Fruit fly (Drosophila melanogaster) whole organism, embryonic: Measurements from ENCODE around the gene CG17327.
A peak's percentile ranks its signal among the peaks of the same experiment; 100 is the strongest.

Experiments used
- CG10959 ChIP-seq: fragments of 200-800 bp; sonication (Bioruptor generic); IDR thresholded peaks from 2 replicates; pipeline ENCODE4 v1.3.6; 2022; ENCODE audit warnings: missing biosample characterization, missing genetic modification characterization
- CG11504 ChIP-seq: fragments of 200-800 bp; sonication (Bioruptor generic); optimal IDR thresholded peaks from 3 replicates; lab custom pipeline; 2019; ENCODE audit warnings: missing biosample characterization, mild to moderate bottlenecking, missing genetic modification characterization, moderate library complexity
- CG11695 ChIP-seq: fragments of 200-800 bp; sonication (Bioruptor generic); IDR thresholded peaks from 3 replicates; pipeline ENCODE4 v1.3.6; 2022; ENCODE audit warnings: missing biosample characterization, missing genetic modification characterization
- CG12769 ChIP-seq: fragments of 200-800 bp; sonication (Bioruptor generic); optimal IDR thresholded peaks from 2 replicates; lab custom pipeline; 2019; ENCODE audit warnings: missing biosample characterization, mild to moderate bottlenecking, missing genetic modification characterization, moderate library complexity
- CG13424 ChIP-seq: fragments of 200-800 bp; sonication (Bioruptor generic); optimal IDR thresholded peaks from 2 replicates; lab custom pipeline; 2019; ENCODE audit warnings: missing biosample characterization, mild to moderate bottlenecking, missing genetic modification characterization, moderate library complexity
- CG13624 ChIP-seq: fragments of 200-800 bp; sonication (Bioruptor generic); optimal IDR thresholded peaks from 2 replicates; lab custom pipeline; 2016; ENCODE audit warnings: missing biosample characterization, missing genetic modification characterization
- CG14441 ChIP-seq: fragments of 200-800 bp; sonication (Bioruptor generic); IDR thresholded peaks from 2 replicates; pipeline ENCODE4 v1.3.6; 2022; ENCODE audit warnings: missing biosample characterization, missing genetic modification characterization
- CG16813 ChIP-seq: fragments of 200-800 bp; sonication (Bioruptor generic); IDR thresholded peaks from 3 replicates; pipeline ENCODE4 v1.3.6; 2022; ENCODE audit warnings: missing biosample characterization, missing genetic modification characterization; ENCODE audit not compliant: partially characterized antibody
- CG17359 ChIP-seq: fragments of 200-800 bp; sonication (Bioruptor generic); optimal IDR thresholded peaks from 3 replicates; lab custom pipeline; 2018; ENCODE audit warnings: missing biosample characterization, mild to moderate bottlenecking, missing genetic modification characterization, moderate library complexity
- CG17361 ChIP-seq: fragments of 200-800 bp; sonication (Bioruptor generic); IDR thresholded peaks from 3 replicates; pipeline ENCODE4 v1.3.6; 2022; ENCODE audit warnings: missing biosample characterization, missing genetic modification characterization
- CG2120 ChIP-seq: fragments of 200-800 bp; sonication (Bioruptor generic); optimal IDR thresholded peaks from 3 replicates; lab custom pipeline; 2016; ENCODE audit warnings: missing biosample characterization, missing genetic modification characterization
- CG2678 ChIP-seq: fragments of 200-800 bp; sonication (Bioruptor generic); optimal IDR thresholded peaks from 3 replicates; lab custom pipeline; 2019; ENCODE audit warnings: missing biosample characterization, mild to moderate bottlenecking, missing genetic modification characterization, moderate library complexity
- CG3065 ChIP-seq: fragments of 200-800 bp; sonication (Bioruptor generic); optimal IDR thresholded peaks from 2 replicates; lab custom pipeline; 2016; ENCODE audit warnings: missing biosample characterization, missing genetic modification characterization
- CG7271 ChIP-seq: fragments of 200-800 bp; sonication (Bioruptor generic); optimal IDR thresholded peaks from 2 replicates; lab custom pipeline; 2018; ENCODE audit warnings: missing biosample characterization, mild to moderate bottlenecking, missing genetic modification characterization, moderate library complexity
- CG7839 ChIP-seq: fragments of 200-800 bp; sonication (Bioruptor generic); optimal IDR thresholded peaks from 3 replicates; lab custom pipeline; 2018; ENCODE audit warnings: missing biosample characterization, mild to moderate bottlenecking, missing genetic modification characterization, moderate library complexity
- CG8290 ChIP-seq, 3 experiments: fragments of 200-800 bp; sonication (Bioruptor generic); optimal IDR thresholded peaks; 2 replicates each; lab custom pipeline; 2016 to 2019; ENCODE audit warnings: missing biosample characterization in 3 of 3, missing genetic modification characterization in 3 of 3, mild to moderate bottlenecking in 2 of 3, moderate library complexity in 1 of 3
- CG8478 ChIP-seq: fragments of >200 bp; optimal IDR thresholded peaks from 2 replicates; lab custom pipeline; 2018
- CG8924 ChIP-seq: fragments of 200-800 bp; optimal IDR thresholded peaks from 3 replicates; lab custom pipeline; 2019; ENCODE audit warnings: missing biosample characterization, mild to moderate bottlenecking, missing genetic modification characterization, moderate library complexity
- CG9932 ChIP-seq: fragments of 200-800 bp; sonication (Bioruptor generic); IDR thresholded peaks from 2 replicates; pipeline ENCODE4 v1.3.6; 2022; ENCODE audit warnings: missing biosample characterization, missing genetic modification characterization
- CTCF ChIP-seq: fragments of 200-800 bp; sonication (Bioruptor generic); optimal IDR thresholded peaks from 2 replicates; lab custom pipeline; 2017; ENCODE audit warnings: missing biosample characterization, mild to moderate bottlenecking, missing genetic modification characterization, moderate library complexity
- CoRest ChIP-seq: fragments of 200-800 bp; sonication (Bioruptor generic); optimal IDR thresholded peaks from 3 replicates; lab custom pipeline; 2018; ENCODE audit warnings: missing biosample characterization, mild to moderate bottlenecking, missing genetic modification characterization, moderate library complexity
- D19A ChIP-seq: fragments of 200-800 bp; optimal IDR thresholded peaks from 3 replicates; lab custom pipeline; 2019; ENCODE audit warnings: missing biosample characterization, mild to moderate bottlenecking, missing genetic modification characterization, moderate library complexity
- Dbx ChIP-seq: fragments of 200-800 bp; sonication (Bioruptor generic); IDR thresholded peaks from 3 replicates; pipeline ENCODE4 v1.3.6; 2022; ENCODE audit warnings: missing biosample characterization, missing genetic modification characterization
- Dref ChIP-seq: fragments of 200-800 bp; sonication (Bioruptor generic); IDR thresholded peaks from 2 replicates; pipeline ENCODE4 v1.3.6; 2022; ENCODE audit warnings: missing biosample characterization, missing genetic modification characterization
- Fer1 ChIP-seq: fragments of 200-800 bp; sonication (Bioruptor generic); optimal IDR thresholded peaks from 2 replicates; lab custom pipeline; 2017; ENCODE audit warnings: missing biosample characterization, mild to moderate bottlenecking, missing genetic modification characterization
- Fer3 ChIP-seq: fragments of 200-800 bp; sonication (Bioruptor generic); optimal IDR thresholded peaks from 2 replicates; lab custom pipeline; 2018; ENCODE audit warnings: missing biosample characterization, mild to moderate bottlenecking, missing genetic modification characterization, moderate library complexity
- H15 ChIP-seq: fragments of 200-800 bp; sonication (Bioruptor generic); IDR thresholded peaks from 3 replicates; pipeline ENCODE4 v1.3.6; 2022; ENCODE audit warnings: missing biosample characterization, missing genetic modification characterization
- Hr51 ChIP-seq, 2 experiments: fragments of 200-800 bp; sonication (Bioruptor generic); optimal IDR thresholded peaks; 2 replicates in 1 of 2; 3 replicates in 1 of 2; lab custom pipeline; 2016 to 2018; ENCODE audit warnings: missing biosample characterization in 2 of 2, missing genetic modification characterization in 2 of 2, mild to moderate bottlenecking in 1 of 2, moderate library complexity in 1 of 2
- Hsf ChIP-seq: fragments of 200-800 bp; sonication (Bioruptor generic); optimal IDR thresholded peaks from 3 replicates; lab custom pipeline; 2016; ENCODE audit warnings: missing biosample characterization, missing genetic modification characterization
- Lpt ChIP-seq: fragments of >200 bp; optimal IDR thresholded peaks from 2 replicates; lab custom pipeline; 2018; ENCODE audit warnings: missing biosample characterization, missing genetic modification characterization
- Med ChIP-seq: fragments of 200-800 bp; sonication (Bioruptor generic); peaks from one replicate; lab custom pipeline; 2016; ENCODE audit warnings: missing biosample characterization, missing genetic modification characterization, mild to moderate bottlenecking, inconsistent platforms, moderate library complexity
- Scr ChIP-seq: fragments of 200-800 bp; sonication (Bioruptor generic); IDR thresholded peaks from 2 replicates; pipeline ENCODE4 v1.3.6; 2022; ENCODE audit warnings: missing biosample characterization, missing genetic modification characterization; ENCODE audit not compliant: partially characterized antibody
- Spps ChIP-seq: fragments of 200-800 bp; sonication (Bioruptor generic); optimal IDR thresholded peaks from 2 replicates; lab custom pipeline; 2018; ENCODE audit warnings: missing biosample characterization, mild to moderate bottlenecking, missing genetic modification characterization
- Stat92E ChIP-seq, 3 experiments: fragments of >200 bp in 2 of 3; fragments of 200-800 bp in 1 of 3; sonication (Bioruptor generic) in 1 of 3; optimal IDR thresholded peaks; 2 replicates each; lab custom pipeline; 2017 to 2019; ENCODE audit warnings: missing biosample characterization in 3 of 3, missing genetic modification characterization in 3 of 3, mild to moderate bottlenecking in 1 of 3, moderate library complexity in 1 of 3
- Tbp ChIP-seq: fragments of >200 bp; optimal IDR thresholded peaks from 2 replicates; lab custom pipeline; 2018; ENCODE audit warnings: missing biosample characterization, missing genetic modification characterization
- Xbp1 ChIP-seq: fragments of 200-800 bp; sonication (Bioruptor generic); optimal IDR thresholded peaks from 3 replicates; lab custom pipeline; 2016; ENCODE audit warnings: missing biosample characterization, mild to moderate bottlenecking, missing genetic modification characterization
- cg ChIP-seq: fragments of 200-800 bp; sonication (Bioruptor generic); optimal IDR thresholded peaks from 3 replicates; lab custom pipeline; 2019; ENCODE audit warnings: missing biosample characterization, mild to moderate bottlenecking, missing genetic modification characterization, moderate library complexity
- chinmo ChIP-seq: fragments of 200-800 bp; sonication (Bioruptor generic); IDR thresholded peaks from 4 replicates; pipeline ENCODE4 v1.3.6; 2022; ENCODE audit warnings: missing biosample characterization, missing genetic modification characterization; ENCODE audit not compliant: partially characterized antibody
- crol ChIP-seq: fragments of 200-800 bp; sonication (Bioruptor generic); IDR thresholded peaks from 2 replicates; pipeline ENCODE4 v1.3.6; 2022; ENCODE audit warnings: missing biosample characterization, missing genetic modification characterization
- dpn ChIP-seq, 2 experiments: fragments of 200-800 bp; sonication (Bioruptor generic); optimal IDR thresholded peaks; 3 replicates each; lab custom pipeline; 2016; ENCODE audit warnings: missing biosample characterization in 2 of 2, missing genetic modification characterization in 2 of 2
- gem ChIP-seq: fragments of 200-800 bp; sonication (Bioruptor generic); optimal IDR thresholded peaks from 2 replicates; lab custom pipeline; 2019; ENCODE audit warnings: missing biosample characterization, mild to moderate bottlenecking, missing genetic modification characterization, moderate library complexity
- grau ChIP-seq: fragments of 200-800 bp; optimal IDR thresholded peaks from 3 replicates; lab custom pipeline; 2019; ENCODE audit warnings: missing biosample characterization, mild to moderate bottlenecking, missing genetic modification characterization, moderate library complexity
- pan ChIP-seq, 4 experiments: fragments of >200 bp in 3 of 4; fragments of 200-800 bp in 1 of 4; sonication (Bioruptor generic) in 1 of 4; optimal IDR thresholded peaks in 3 of 4; IDR thresholded peaks in 1 of 4; 2 replicates each; pipeline versions ENCODE4 v1.3.6 to Lab custom; 2017 to 2022; ENCODE audit warnings: missing biosample characterization in 2 of 4, missing genetic modification characterization in 2 of 4, mixed read lengths in 1 of 4
- phol ChIP-seq: fragments of 200-800 bp; sonication (Bioruptor generic); optimal IDR thresholded peaks from 3 replicates; lab custom pipeline; 2018; ENCODE audit warnings: missing biosample characterization, mild to moderate bottlenecking, missing genetic modification characterization, moderate library complexity
- row ChIP-seq: fragments of 200-800 bp; sonication (Bioruptor generic); IDR thresholded peaks from 3 replicates; pipeline ENCODE4 v1.3.6; 2022; ENCODE audit warnings: missing biosample characterization, missing genetic modification characterization
- slbo ChIP-seq: fragments of 200-800 bp; sonication (Bioruptor generic); IDR thresholded peaks from 2 replicates; pipeline ENCODE4 v1.3.6; 2022; ENCODE audit warnings: missing biosample characterization, missing genetic modification characterization
- vvl ChIP-seq: fragments of 200-800 bp; sonication (Bioruptor generic); IDR thresholded peaks from 2 replicates; pipeline ENCODE4 v1.3.6; 2022; ENCODE audit warnings: missing biosample characterization, missing genetic modification characterization
- zfh1 ChIP-seq: fragments of 200-800 bp; sonication (Bioruptor generic); IDR thresholded peaks from 3 replicates; pipeline ENCODE4 v1.3.6; 2022; ENCODE audit warnings: missing biosample characterization, missing genetic modification characterization

Gene CG17327

dm6 chr3R:13014168-13014881, 16.8 kb upstream of the CG17327 start (continued):
- TF ChIP-seq CG9932 (GFP tag; lab: Robert Waterston, UW), result peak; percentile 42
- peak; percentile 26; the same call in 1 of the 2 replicates for TF ChIP-seq slbo (GFP tag; lab: Robert Waterston, UW)
- TF ChIP-seq Hr51 (GFP tag; optimal IDR thresholded peaks at IDR 0.05; lab: Kevin White, UChicago), result peak in 1 of 2 experiments; percentile 30
- no peak for TF ChIP-seq vvl (GFP tag; lab: Robert Waterston, UW)
- peak in 1 of 2 experiments; percentile 1 for TF ChIP-seq dpn (GFP tag; optimal IDR thresholded peaks at IDR 0.05; lab: Kevin White, UChicago)
- TF ChIP-seq CG16813, result no peak
- TF ChIP-seq CG8478 (lab: Kevin White, UChicago), result no peak
- peak; percentile 8 for TF ChIP-seq CG13424
- peak; percentile 29 for TF ChIP-seq gem
- TF ChIP-seq CG14441 (GFP tag; lab: Robert Waterston, UW), result 0 out of 2 replicates have a peak, but pooled peaks have one; percentile 35
- 0 out of 3 replicates have a peak, but pooled peaks have one; percentile 18 for TF ChIP-seq CG17361 (GFP tag; lab: Robert Waterston, UW)
- peak; percentile 8 for TF ChIP-seq Hsf (GFP tag; lab: Kevin White, UChicago)
- TF ChIP-seq Xbp1 (GFP tag; lab: Kevin White, UChicago), result peak; percentile 0
- TF ChIP-seq CG2120 (GFP tag; lab: Kevin White, UChicago), result peak; percentile 38
- TF ChIP-seq CG8924 (tag; lab: Kevin White, UChicago), result peak; percentile 3
- peak; percentile 44; the same call in 1 of the 3 replicates for TF ChIP-seq row (GFP tag; lab: Robert Waterston, UW)
- peak; percentile 20 for TF ChIP-seq CG2678
- 0 out of 3 replicates have a peak, but pooled peaks have one; percentile 16 for TF ChIP-seq CG11695 (GFP tag; lab: Robert Waterston, UW)
- peak in 1 of 3 experiments; percentile 20 for TF ChIP-seq Stat92E (GFP tag; optimal IDR thresholded peaks at IDR 0.05; lab: Kevin White, UChicago)
- TF ChIP-seq Tbp, result no peak
- TF ChIP-seq CG17359 (tag; lab: Kevin White, UChicago), result peak; percentile 21
- TF ChIP-seq phol (tag; lab: Kevin White, UChicago), result peak; percentile 7
- peak; percentile 20 for TF ChIP-seq CG13624 (GFP tag; lab: Kevin White, UChicago)
- TF ChIP-seq D19A (tag; lab: Kevin White, UChicago), result peak; percentile 55
- TF ChIP-seq pan (optimal IDR thresholded peaks at IDR 0.05; lab: Kevin White, UChicago), result no peak
- peak in 1 of 2 experiments; percentile 49 for TF ChIP-seq pan (GFP tag; optimal IDR thresholded peaks at IDR 0.05 in 1 of 2, IDR thresholded peaks at IDR 0.05 in 1 of 2)
- TF ChIP-seq CG10959, result no peak
- peak; percentile 16 for TF ChIP-seq CG12769 (tag; lab: Kevin White, UChicago)
- TF ChIP-seq grau (tag; lab: Kevin White, UChicago), result peak; percentile 19
- TF ChIP-seq Fer3, result peak; percentile 21
- TF ChIP-seq CG7839, result peak; percentile 8
- TF ChIP-seq CG11504 (tag; lab: Kevin White, UChicago), result peak; percentile 27
- TF ChIP-seq CoRest (tag; lab: Kevin White, UChicago), result peak; percentile 19
- peak; percentile 55 for TF ChIP-seq Med

dm6 chr3R:13012990-13013389, 15.5 kb upstream of the CG17327 start:
- TF ChIP-seq crol (GFP tag; lab: Robert Waterston, UW) (peak; percentile 95), Scr (GFP tag; lab: Robert Waterston, UW) (peak; percentile 22; the same call in 1 of the 2 replicates), CG7271 (tag; lab: Kevin White, UChicago) (no peak), cg (GFP tag; lab: Kevin White, UChicago) (peak; percentile 90), zfh1 (GFP tag; lab: Robert Waterston, UW) (no peak), CG8290 (GFP tag; optimal IDR thresholded peaks at IDR 0.05; lab: Kevin White, UChicago) (no peak), CG8290 (tag; optimal IDR thresholded peaks at IDR 0.05; lab: Kevin White, UChicago) (peak in 1 of 2 experiments; percentile 3), CTCF (GFP tag; lab: Kevin White, UChicago) (no peak), Fer1 (GFP tag; lab: Kevin White, UChicago) (no peak), chinmo (GFP tag; lab: Robert Waterston, UW) (peak; percentile 4; the same call in 1 of the 4 replicates), Lpt (GFP tag; lab: Kevin White, UChicago) (no peak), Dbx (GFP tag; lab: Robert Waterston, UW) (0 out of 3 replicates have a peak, but pooled peaks have one; percentile 39), Dref (GFP tag; lab: Robert Waterston, UW) (no peak), H15 (0 out of 3 replicates have a peak, but pooled peaks have one; percentile 24), CG3065 (GFP tag; lab: Kevin White, UChicago) (no peak), Spps (tag; lab: Kevin White, UChicago) (no peak)
